Fruit fly (Drosophila melanogaster) Kc167 (cell line): ENCODE measurements around the gene CG46313.

Source experiments
- Myc ChIP-seq: fragments of >200 bp; optimal IDR thresholded peaks from 2 replicates; lab custom pipeline; 2017; ENCODE audit warnings: missing external identifiers
- h ChIP-seq: fragments of >200 bp; optimal IDR thresholded peaks from 3 replicates; lab custom pipeline; 2018; ENCODE audit warnings: missing external identifiers
- psq ChIP-seq: fragments of >200 bp; optimal IDR thresholded peaks from 2 replicates; lab custom pipeline; 2017; ENCODE audit warnings: missing external identifiers
- ttk ChIP-seq: sonication (Bioruptor generic); optimal IDR thresholded peaks from 2 replicates; lab custom pipeline; 2017; ENCODE audit warnings: missing external identifiers

DNA sequence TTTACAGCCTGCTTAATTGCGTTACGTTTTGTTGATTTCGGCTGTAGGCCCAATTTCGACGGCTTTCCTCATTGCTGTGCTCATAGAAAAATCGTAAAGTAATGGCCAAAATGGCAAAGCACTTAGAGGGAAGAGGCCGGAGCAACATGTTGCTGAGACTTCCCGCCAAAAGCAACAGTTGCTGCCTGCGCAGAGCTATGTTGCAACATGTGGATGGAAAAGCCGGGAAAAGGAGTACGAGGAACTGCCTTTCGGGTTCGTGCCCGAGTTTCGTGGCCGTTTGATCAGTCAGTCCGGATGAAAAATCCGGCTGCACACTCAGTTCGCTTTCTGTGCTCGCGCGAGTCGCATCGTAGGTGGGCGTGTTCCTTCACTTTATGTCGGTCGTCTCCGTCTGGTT is 18.3 kb downstream of the CG46313 start, which contains the start of gene RYa-R:
- TF ChIP-seq psq (no peak), h (lab: Kevin White, UChicago) (no peak), ttk (lab: Kevin White, UChicago) (no peak), Myc (lab: Kevin White, UChicago) (no peak)
